Worm (Caenorhabditis elegans) whole organism, mixed stage, embryonic: ENCODE results near the gene fbxa-154.

Experiments used
- M03D4.4 ChIP-seq: sonication (generic microtip); optimal IDR thresholded peaks from 2 replicates; lab custom pipeline; 2017; ENCODE audit warnings: mild to moderate bottlenecking, missing genetic modification characterization, missing compliant biosample characterization
- bed-3 ChIP-seq: fragments of 200-800 bp; sonication (Bioruptor generic); optimal IDR thresholded peaks from 3 replicates; lab custom pipeline; 2018; ENCODE audit warnings: mild to moderate bottlenecking, missing genetic modification characterization, moderate library complexity, missing compliant biosample characterization
- blmp-1 ChIP-seq: fragments of 150-350 bp; optimal IDR thresholded peaks from 2 replicates; lab custom pipeline; 2014; ENCODE audit warnings: missing biosample characterization, missing genetic modification characterization
- ceh-39 ChIP-seq: fragments of 150-350 bp; optimal IDR thresholded peaks from 2 replicates; lab custom pipeline; 2014; ENCODE audit warnings: missing biosample characterization, missing genetic modification characterization
- ceh-43 ChIP-seq: fragments of 200-800 bp; sonication (Bioruptor generic); optimal IDR thresholded peaks from 2 replicates; lab custom pipeline; 2018; ENCODE audit warnings: mild to moderate bottlenecking, missing genetic modification characterization, moderate library complexity, missing compliant biosample characterization
- ceh-83 ChIP-seq: fragments of 200-800 bp; sonication (Bioruptor generic); optimal IDR thresholded peaks from 2 replicates; lab custom pipeline; 2018; ENCODE audit warnings: mild to moderate bottlenecking, missing genetic modification characterization, missing compliant biosample characterization
- ces-1 ChIP-seq: fragments of 150-350 bp; optimal IDR thresholded peaks from 2 replicates; lab custom pipeline; 2014; ENCODE audit warnings: missing biosample characterization, missing genetic modification reagents, missing genetic modification characterization
- cnd-1 ChIP-seq: fragments of 200-800 bp; sonication (Bioruptor generic); optimal IDR thresholded peaks from 2 replicates; lab custom pipeline; 2018; ENCODE audit warnings: mild to moderate bottlenecking, missing genetic modification characterization, missing compliant biosample characterization
- drap-1 ChIP-seq: fragments of 200-800 bp; sonication (Bioruptor generic); optimal IDR thresholded peaks from 3 replicates; lab custom pipeline; 2018; ENCODE audit warnings: mild to moderate bottlenecking, missing genetic modification characterization, missing compliant biosample characterization
- elt-1 ChIP-seq: sonication (generic microtip); optimal IDR thresholded peaks from 2 replicates; lab custom pipeline; 2017; ENCODE audit warnings: missing genetic modification characterization, mild to moderate bottlenecking, missing compliant biosample characterization, antibody characterized with exemption, moderate library complexity, borderline replicate concordance; ENCODE audit not compliant: insufficient read depth
- elt-3 ChIP-seq: fragments of 150-350 bp; optimal IDR thresholded peaks from 2 replicates; lab custom pipeline; 2014; ENCODE audit warnings: missing biosample characterization, missing genetic modification characterization
- flh-1 ChIP-seq: fragments of 200-800 bp; sonication (Bioruptor generic); optimal IDR thresholded peaks from 2 replicates; lab custom pipeline; 2018; ENCODE audit warnings: mild to moderate bottlenecking, missing genetic modification characterization, moderate library complexity, missing compliant biosample characterization
- ham-2 ChIP-seq: fragments of 200-800 bp; sonication (Bioruptor generic); optimal IDR thresholded peaks from 2 replicates; lab custom pipeline; 2018; ENCODE audit warnings: mild to moderate bottlenecking, missing genetic modification characterization, missing compliant biosample characterization
- hlh-1 ChIP-seq: fragments of 150-350 bp; optimal IDR thresholded peaks from 2 replicates; lab custom pipeline; 2014; ENCODE audit warnings: missing biosample characterization, missing genetic modification reagents, missing genetic modification characterization
- lin-13 ChIP-seq: fragments of 150-350 bp; optimal IDR thresholded peaks from 2 replicates; lab custom pipeline; 2014; ENCODE audit warnings: missing biosample characterization, missing genetic modification characterization
- lin-32 ChIP-seq: fragments of 200-800 bp; sonication (Bioruptor generic); optimal IDR thresholded peaks from 2 replicates; lab custom pipeline; 2018; ENCODE audit warnings: mild to moderate bottlenecking, missing genetic modification characterization, missing compliant biosample characterization
- lsy-2 ChIP-seq: fragments of 150-350 bp; optimal IDR thresholded peaks from 2 replicates; lab custom pipeline; 2014; ENCODE audit warnings: missing biosample characterization, missing genetic modification characterization
- mab-5 ChIP-seq: fragments of 150-350 bp; optimal IDR thresholded peaks from 2 replicates; lab custom pipeline; 2014; ENCODE audit warnings: missing biosample characterization, missing genetic modification characterization
- mep-1 ChIP-seq: fragments of 150-350 bp; optimal IDR thresholded peaks from 2 replicates; lab custom pipeline; 2017; ENCODE audit warnings: missing biosample characterization, missing genetic modification reagents, missing genetic modification characterization, inconsistent platforms
- mls-2 ChIP-seq: sonication (generic microtip); optimal IDR thresholded peaks from 2 replicates; lab custom pipeline; 2016; ENCODE audit warnings: mild to moderate bottlenecking, missing genetic modification characterization, moderate library complexity, missing compliant biosample characterization
- nhr-12 ChIP-seq: fragments of 150-350 bp; optimal IDR thresholded peaks from 2 replicates; lab custom pipeline; 2014; ENCODE audit warnings: missing biosample characterization, missing genetic modification characterization
- nhr-2 ChIP-seq: fragments of 150-350 bp; optimal IDR thresholded peaks from 2 replicates; lab custom pipeline; 2014; ENCODE audit warnings: missing biosample characterization, missing genetic modification characterization
- nhr-237 ChIP-seq: fragments of 150-350 bp; optimal IDR thresholded peaks from 2 replicates; lab custom pipeline; 2014; ENCODE audit warnings: missing biosample characterization, missing genetic modification characterization
- nhr-28 ChIP-seq: fragments of 150-350 bp; optimal IDR thresholded peaks from 2 replicates; lab custom pipeline; 2014; ENCODE audit warnings: missing biosample characterization, missing genetic modification characterization
- nhr-76 ChIP-seq: sonication (generic microtip); optimal IDR thresholded peaks from 2 replicates; lab custom pipeline; 2017; ENCODE audit warnings: missing biosample characterization, missing genetic modification characterization
- pha-4 ChIP-seq: fragments of 150-350 bp; optimal IDR thresholded peaks from 2 replicates; lab custom pipeline; 2018; ENCODE audit warnings: missing biosample characterization, missing genetic modification reagents, missing genetic modification characterization
- sem-2 ChIP-seq: fragments of 200-800 bp; sonication (Bioruptor generic); optimal IDR thresholded peaks from 2 replicates; lab custom pipeline; 2018; ENCODE audit warnings: mild to moderate bottlenecking, missing genetic modification characterization, missing compliant biosample characterization
- snpc-4 ChIP-seq: fragments of 150-350 bp; optimal IDR thresholded peaks from 2 replicates; lab custom pipeline; 2014; ENCODE audit warnings: missing biosample characterization, missing genetic modification characterization
- sptf-1 ChIP-seq: sonication (generic microtip); optimal IDR thresholded peaks from 2 replicates; lab custom pipeline; 2017; ENCODE audit warnings: mild to moderate bottlenecking, missing genetic modification characterization, moderate library complexity, missing compliant biosample characterization
- tbx-8 ChIP-seq: fragments of 200-800 bp; sonication (Bioruptor generic); optimal IDR thresholded peaks from 2 replicates; lab custom pipeline; 2018; ENCODE audit warnings: mild to moderate bottlenecking, missing genetic modification characterization, moderate library complexity, missing compliant biosample characterization
- unc-120 ChIP-seq: sonication (generic microtip); optimal IDR thresholded peaks from 2 replicates; lab custom pipeline; 2017; ENCODE audit warnings: missing genetic modification characterization, missing compliant biosample characterization; ENCODE audit not compliant: poor library complexity, severe bottlenecking
- unc-39 ChIP-seq: fragments of 150-350 bp; optimal IDR thresholded peaks from 2 replicates; lab custom pipeline; 2014; ENCODE audit warnings: missing biosample characterization, missing genetic modification characterization
- unc-62 ChIP-seq: fragments of 150-350 bp; optimal IDR thresholded peaks from 2 replicates; lab custom pipeline; 2014; ENCODE audit warnings: missing biosample characterization, missing genetic modification reagents, missing genetic modification characterization
- zip-8 ChIP-seq: fragments of 150-350 bp; optimal IDR thresholded peaks from 2 replicates; lab custom pipeline; 2014; ENCODE audit warnings: missing biosample characterization, missing genetic modification characterization
- ztf-11 ChIP-seq: fragments of 150-350 bp; optimal IDR thresholded peaks from 2 replicates; lab custom pipeline; 2014; ENCODE audit warnings: missing biosample characterization, missing genetic modification characterization

fbxa-154 gene

DNA sequence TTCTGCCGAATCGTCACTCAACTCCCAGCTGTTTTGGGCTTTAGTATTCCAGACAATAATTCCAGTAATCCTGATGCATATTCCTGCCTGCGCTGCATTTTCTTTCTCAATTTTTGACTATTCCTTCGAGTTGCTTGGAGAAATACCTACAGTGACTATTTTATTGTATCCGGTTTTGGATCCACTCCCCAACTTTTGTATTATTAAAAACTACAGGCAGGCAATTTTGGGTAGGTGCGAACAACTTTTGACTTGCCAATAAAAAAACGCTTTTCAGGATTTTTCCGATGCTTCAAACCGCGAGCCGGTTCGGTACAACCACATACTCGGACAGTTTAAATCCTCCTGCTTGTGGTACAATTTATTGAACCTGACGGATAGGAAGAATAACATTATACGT, 9.6 kb upstream of the fbxa-154 start:
- TF ChIP-seq ztf-11 (tag; lab: Kevin White, UChicago) = no peak
- TF ChIP-seq ham-2 (GFP tag; lab: Kevin White, UChicago) = no peak
- no peak for TF ChIP-seq unc-39 (tag; lab: Kevin White, UChicago)
- no peak for TF ChIP-seq mep-1
- no peak for TF ChIP-seq ceh-43 (GFP tag; lab: Kevin White, UChicago)
- TF ChIP-seq elt-1 (tag; lab: Kevin White, UChicago) = no peak
- TF ChIP-seq mab-5 (tag; lab: Kevin White, UChicago) = no peak
- no peak for TF ChIP-seq bed-3 (GFP tag; lab: Kevin White, UChicago)
- no peak for TF ChIP-seq hlh-1 (tag; lab: Kevin White, UChicago)
- no peak for TF ChIP-seq nhr-12 (tag; lab: Kevin White, UChicago)
- TF ChIP-seq elt-3 (tag; lab: Kevin White, UChicago) = no peak
- no peak for TF ChIP-seq unc-120 (tag; lab: Kevin White, UChicago)
- no peak for TF ChIP-seq unc-62 (GFP tag; lab: Kevin White, UChicago)

DNA sequence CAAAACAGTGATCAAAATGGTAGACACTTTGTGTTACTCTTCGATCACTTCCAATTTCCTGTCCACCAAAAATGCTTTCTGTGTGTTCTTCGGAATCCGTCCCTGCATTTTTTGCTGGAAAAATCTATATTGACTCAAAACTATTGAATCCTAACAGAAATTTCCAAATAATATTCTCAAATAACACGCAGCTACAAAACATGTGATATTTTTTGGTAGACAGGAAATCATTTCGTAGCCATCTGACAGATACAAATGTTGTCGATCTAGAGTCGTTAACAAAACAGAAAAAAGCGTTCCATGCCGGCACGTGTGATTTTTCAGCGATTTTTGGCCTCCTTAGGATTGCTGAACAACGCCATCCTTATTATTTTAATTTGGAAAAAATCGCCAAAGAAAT, 7.9 kb upstream of the fbxa-154 start, which contains the start of gene str-263:
Gene str-263 (plus strand): TSS at position 301 of the 400 bp plus-strand sequence.
- no peak for TF ChIP-seq hlh-1 (tag; lab: Kevin White, UChicago)
- TF ChIP-seq sem-2 (GFP tag; lab: Kevin White, UChicago) = no peak
- TF ChIP-seq bed-3 (GFP tag; lab: Kevin White, UChicago) = no peak
- no peak for TF ChIP-seq nhr-28 (tag; lab: Kevin White, UChicago)
- TF ChIP-seq ceh-43 (GFP tag; lab: Kevin White, UChicago) = no peak
- no peak for TF ChIP-seq elt-1 (tag; lab: Kevin White, UChicago)
- TF ChIP-seq, all 35 proteins: peak for 0

DNA sequence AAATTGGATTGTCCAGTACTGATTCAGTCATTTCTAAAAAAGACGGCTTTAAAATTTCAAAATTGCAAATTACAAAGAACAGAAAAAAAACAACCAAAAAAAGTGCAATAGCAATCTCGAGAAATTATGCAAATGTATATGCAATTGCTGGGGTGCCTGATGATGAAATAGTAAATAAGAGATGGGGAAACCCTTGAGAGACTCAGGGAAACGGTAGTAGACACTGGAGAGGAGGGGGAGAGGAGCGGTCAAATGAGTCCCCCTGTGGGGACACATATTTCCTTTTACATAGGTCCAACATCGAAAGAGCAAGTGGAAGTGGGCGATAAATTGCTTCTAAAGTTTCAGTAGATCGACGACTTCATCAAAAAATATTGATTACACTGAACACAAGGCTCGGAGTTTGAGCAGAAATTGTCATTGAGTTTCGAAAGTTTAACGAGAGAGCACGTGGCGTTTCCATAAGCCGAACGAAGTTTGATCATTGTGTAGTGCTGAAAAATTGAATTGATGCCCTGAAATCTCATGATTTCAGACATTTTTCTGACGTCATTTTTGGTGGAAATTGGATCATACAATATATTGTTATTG, 5.5 kb upstream of the fbxa-154 start, which contains the start of the genes fbxa-153 and str-12:
Gene fbxa-153 (minus strand): TSS at position 35 of the 591 bp plus-strand sequence.
Gene str-12 (plus strand): TSS at position 541 of the 591 bp plus-strand sequence.
- no peak for TF ChIP-seq ceh-43 (GFP tag; lab: Kevin White, UChicago)
- peak; percentile 85 for TF ChIP-seq mep-1
- TF ChIP-seq ham-2 (GFP tag; lab: Kevin White, UChicago) = peak; percentile 17
- no peak for TF ChIP-seq sem-2 (GFP tag; lab: Kevin White, UChicago)
- TF ChIP-seq blmp-1 (tag; lab: Kevin White, UChicago) = no peak
- peak; percentile 29 for TF ChIP-seq nhr-2
- no peak for TF ChIP-seq nhr-237 (tag; lab: Kevin White, UChicago)
- TF ChIP-seq lsy-2 (tag; lab: Kevin White, UChicago) = no peak
- TF ChIP-seq mls-2 (tag; lab: Kevin White, UChicago) = peak; percentile 44
- peak; percentile 7 for TF ChIP-seq M03D4.4 (tag; lab: Kevin White, UChicago)
- no peak for TF ChIP-seq elt-3 (tag; lab: Kevin White, UChicago)
- no peak for TF ChIP-seq nhr-12 (tag; lab: Kevin White, UChicago)
- no peak for TF ChIP-seq sptf-1 (tag; lab: Kevin White, UChicago)
- TF ChIP-seq nhr-76 (tag; lab: Kevin White, UChicago) = no peak
- peak; percentile 62 for TF ChIP-seq drap-1 (GFP tag; lab: Kevin White, UChicago)
- no peak for TF ChIP-seq ceh-83
- TF ChIP-seq zip-8 (tag; lab: Kevin White, UChicago) = peak; percentile 20
- TF ChIP-seq ztf-11 (tag; lab: Kevin White, UChicago) = no peak
- no peak for TF ChIP-seq unc-62 (GFP tag; lab: Kevin White, UChicago)
- TF ChIP-seq lin-13 (tag; lab: Kevin White, UChicago) = no peak
- no peak for TF ChIP-seq mab-5 (tag; lab: Kevin White, UChicago)
- no peak for TF ChIP-seq tbx-8 (GFP tag; lab: Kevin White, UChicago)
- TF ChIP-seq lin-32 = no peak
- peak; percentile 79 for TF ChIP-seq ces-1
- peak; percentile 45 for TF ChIP-seq pha-4 (tag; lab: Kevin White, UChicago)
- no peak for TF ChIP-seq hlh-1 (tag; lab: Kevin White, UChicago)
- TF ChIP-seq bed-3 (GFP tag; lab: Kevin White, UChicago) = no peak
- TF ChIP-seq snpc-4 (tag; lab: Kevin White, UChicago) = no peak
- peak; percentile 48 for TF ChIP-seq ceh-39 (tag; lab: Kevin White, UChicago)
- no peak for TF ChIP-seq unc-120 (tag; lab: Kevin White, UChicago)
- no peak for TF ChIP-seq unc-39 (tag; lab: Kevin White, UChicago)
- no peak for TF ChIP-seq flh-1
- TF ChIP-seq cnd-1 (tag; lab: Kevin White, UChicago) = peak; percentile 52
- TF ChIP-seq elt-1 (tag; lab: Kevin White, UChicago) = no peak
- TF ChIP-seq nhr-28 (tag; lab: Kevin White, UChicago) = no peak
